Worm (Caenorhabditis elegans): ENCODE measurements around the gene qua-1.

DNA sequence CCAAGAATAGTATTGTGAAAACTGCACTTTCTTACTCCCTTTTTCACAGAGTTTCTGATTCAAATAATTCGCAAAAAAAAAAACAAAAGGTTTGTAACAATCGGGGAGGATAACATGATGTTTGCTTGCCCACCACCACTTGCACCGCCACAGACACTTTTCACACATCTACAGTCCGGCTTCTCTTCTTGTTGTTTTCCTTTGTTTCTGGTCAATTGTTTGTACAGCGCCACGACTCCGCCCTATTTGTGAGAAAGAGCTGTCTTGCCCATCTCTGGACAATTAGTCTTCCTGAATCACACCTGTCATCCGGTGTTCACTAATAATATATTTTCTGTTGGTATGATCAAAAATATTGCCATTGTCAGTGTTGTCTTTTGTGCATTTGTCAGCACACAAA, 32.4 kb downstream of the qua-1 start, which contains the start of gene M110.9:
- no peak for TF ChIP-seq grh-1 (GFP tag; IDR thresholded peaks at IDR 0.05)
- no peak for TF ChIP-seq nhr-12 (tag; optimal IDR thresholded peaks at IDR 0.05)
- TF ChIP-seq ama-1 (optimal IDR thresholded peaks at IDR 0.05), result no peak
- no peak for TF ChIP-seq fos-1 (tag; optimal IDR thresholded peaks at IDR 0.05)
- TF ChIP-seq ces-1 (GFP tag; optimal IDR thresholded peaks at IDR 0.05), result no peak
- no peak for TF ChIP-seq hlh-4 (tag; optimal IDR thresholded peaks at IDR 0.05)
